Worm (Caenorhabditis elegans) whole organism, late embryonic: ENCODE results near the gene grd-7.

Experiments
- nfya-1 ChIP-seq: sonication (generic microtip); optimal IDR thresholded peaks from 2 replicates; lab custom pipeline; 2017; ENCODE audit warnings: missing genetic modification characterization, mild to moderate bottlenecking, missing compliant biosample characterization, antibody characterized with exemption, moderate library complexity
- pag-3 ChIP-seq: sonication (generic microtip); optimal IDR thresholded peaks from 2 replicates; lab custom pipeline; 2016; ENCODE audit warnings: missing compliant biosample characterization, missing genetic modification characterization, borderline replicate concordance
- ztf-16 ChIP-seq: sonication (generic microtip); optimal IDR thresholded peaks from 2 replicates; lab custom pipeline; 2017; ENCODE audit warnings: missing genetic modification characterization, missing compliant biosample characterization

DNA sequence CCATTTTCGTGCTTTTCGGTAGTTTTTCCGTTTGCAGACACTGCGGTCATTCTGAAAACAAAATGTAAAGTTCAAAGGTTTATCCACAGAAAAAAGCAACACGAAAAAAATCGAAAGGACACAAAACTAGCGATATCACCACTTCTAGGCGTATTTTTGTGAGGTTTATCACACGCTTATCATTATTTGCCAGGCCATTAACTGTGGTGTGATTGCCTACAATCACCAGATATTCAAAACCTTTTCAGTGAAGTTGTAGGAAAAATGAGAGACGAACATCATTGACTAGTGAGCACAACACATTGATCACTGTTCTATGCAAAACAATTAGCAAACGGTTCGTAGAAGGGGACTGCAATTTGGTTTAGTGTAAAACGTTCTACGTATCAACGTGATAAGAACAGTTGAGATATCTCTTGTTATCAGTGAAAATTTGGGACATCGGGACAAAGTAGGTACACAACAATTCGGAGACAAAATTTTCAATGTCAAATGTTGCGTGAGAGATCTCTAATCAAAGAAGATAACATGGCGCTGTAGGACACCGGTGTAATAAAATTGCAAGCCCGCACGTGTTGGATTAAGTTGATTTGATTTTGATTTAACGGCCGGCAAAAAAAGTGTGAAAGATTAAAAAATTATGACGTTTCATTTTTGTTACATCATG lies 36.4 kb upstream of the grd-7 start, which contains the start of gene sur-5:
- TF ChIP-seq ztf-16 (tag; lab: Kevin White, UChicago) (no peak), nfya-1 (tag; lab: Kevin White, UChicago) (no peak), pag-3 (tag; lab: Kevin White, UChicago) (no peak)
